Fruit fly (Drosophila melanogaster) whole organism, embryonic: ENCODE data around the gene Atf3.
A peak's percentile ranks its signal among the peaks of the same experiment; 100 is the strongest.

Experiments
- Ada2b ChIP-seq: fragments of 200-800 bp; sonication (Bioruptor generic); IDR thresholded peaks from 2 replicates; pipeline ENCODE4 v1.3.6; 2022; ENCODE audit warnings: missing biosample characterization, missing genetic modification characterization
- Adf1 ChIP-seq: fragments of 200-800 bp; sonication (Bioruptor generic); IDR thresholded peaks from 2 replicates; pipeline ENCODE4 v1.3.6; 2022; ENCODE audit warnings: missing biosample characterization, missing genetic modification characterization
- Atf3 ChIP-seq: fragments of 200-800 bp; sonication (Bioruptor generic); optimal IDR thresholded peaks from 3 replicates; lab custom pipeline; 2016; ENCODE audit warnings: missing biosample characterization, missing genetic modification characterization
- Atf6 ChIP-seq: fragments of 200-800 bp; sonication (Bioruptor generic); IDR thresholded peaks from 2 replicates; pipeline ENCODE4 v1.3.6; 2022; ENCODE audit warnings: missing biosample characterization, missing genetic modification characterization
- CG10543 ChIP-seq: fragments of 200-800 bp; sonication (Bioruptor generic); optimal IDR thresholded peaks from 3 replicates; lab custom pipeline; 2017; ENCODE audit warnings: missing biosample characterization, mild to moderate bottlenecking, missing genetic modification characterization, moderate library complexity
- CG11504 ChIP-seq: fragments of 200-800 bp; sonication (Bioruptor generic); optimal IDR thresholded peaks from 3 replicates; lab custom pipeline; 2019; ENCODE audit warnings: missing biosample characterization, mild to moderate bottlenecking, missing genetic modification characterization, moderate library complexity
- CG1233 ChIP-seq: fragments of 200-800 bp; sonication (Bioruptor generic); optimal IDR thresholded peaks from 4 replicates; lab custom pipeline; 2018; ENCODE audit warnings: missing biosample characterization, mild to moderate bottlenecking, missing genetic modification characterization
- CG18262 ChIP-seq: fragments of 200-800 bp; optimal IDR thresholded peaks from 3 replicates; lab custom pipeline; 2019; ENCODE audit warnings: missing biosample characterization, mild to moderate bottlenecking, missing genetic modification characterization, moderate library complexity
- CG2678 ChIP-seq: fragments of 200-800 bp; sonication (Bioruptor generic); optimal IDR thresholded peaks from 3 replicates; lab custom pipeline; 2019; ENCODE audit warnings: missing biosample characterization, mild to moderate bottlenecking, missing genetic modification characterization, moderate library complexity
- CG2712 ChIP-seq: fragments of 200-800 bp; optimal IDR thresholded peaks from 3 replicates; lab custom pipeline; 2019; ENCODE audit warnings: missing biosample characterization, mild to moderate bottlenecking, missing genetic modification characterization, moderate library complexity
- CG30403 ChIP-seq: fragments of 200-800 bp; sonication (Bioruptor generic); optimal IDR thresholded peaks from 3 replicates; lab custom pipeline; 2016; ENCODE audit warnings: missing biosample characterization, missing genetic modification characterization
- CG7839 ChIP-seq: fragments of 200-800 bp; sonication (Bioruptor generic); optimal IDR thresholded peaks from 3 replicates; lab custom pipeline; 2018; ENCODE audit warnings: missing biosample characterization, mild to moderate bottlenecking, missing genetic modification characterization, moderate library complexity
- CG8290 ChIP-seq, 3 experiments: fragments of 200-800 bp; sonication (Bioruptor generic); optimal IDR thresholded peaks; 2 replicates each; lab custom pipeline; 2016 to 2019; ENCODE audit warnings: missing biosample characterization in 3 of 3, missing genetic modification characterization in 3 of 3, mild to moderate bottlenecking in 2 of 3, moderate library complexity in 1 of 3
- CG8924 ChIP-seq: fragments of 200-800 bp; optimal IDR thresholded peaks from 3 replicates; lab custom pipeline; 2019; ENCODE audit warnings: missing biosample characterization, mild to moderate bottlenecking, missing genetic modification characterization, moderate library complexity
- CG9727 ChIP-seq: fragments of 200-800 bp; sonication (Bioruptor generic); optimal IDR thresholded peaks from 3 replicates; lab custom pipeline; 2017; ENCODE audit warnings: missing biosample characterization, mild to moderate bottlenecking, missing genetic modification characterization
- CG9932 ChIP-seq: fragments of 200-800 bp; sonication (Bioruptor generic); IDR thresholded peaks from 2 replicates; pipeline ENCODE4 v1.3.6; 2022; ENCODE audit warnings: missing biosample characterization, missing genetic modification characterization
- D19A ChIP-seq: fragments of 200-800 bp; optimal IDR thresholded peaks from 3 replicates; lab custom pipeline; 2019; ENCODE audit warnings: missing biosample characterization, mild to moderate bottlenecking, missing genetic modification characterization, moderate library complexity
- Dip3 ChIP-seq: fragments of 200-800 bp; sonication (Bioruptor generic); optimal IDR thresholded peaks from 3 replicates; lab custom pipeline; 2016; ENCODE audit warnings: missing biosample characterization, missing genetic modification characterization
- Drgx ChIP-seq: fragments of 200-800 bp; sonication (Bioruptor generic); IDR thresholded peaks from 2 replicates; pipeline ENCODE4 v1.3.6; 2022; ENCODE audit warnings: missing biosample characterization, missing genetic modification characterization
- GATAe ChIP-seq: fragments of 200-800 bp; sonication (Bioruptor generic); conservative IDR thresholded peaks from 2 replicates; pipeline ENCODE4 v1.3.6; 2022; ENCODE audit warnings: missing biosample characterization, missing genetic modification characterization
- Hr78 ChIP-seq, 2 experiments: fragments of 200-800 bp in 1 of 2; fragments of >200 bp in 1 of 2; sonication (Bioruptor generic) in 1 of 2; optimal IDR thresholded peaks; 2 replicates each; lab custom pipeline; 2017 to 2019; ENCODE audit warnings: missing biosample characterization in 2 of 2, missing genetic modification characterization in 2 of 2, mild to moderate bottlenecking in 1 of 2, moderate library complexity in 1 of 2
- Nf-YC ChIP-seq: fragments of 200-800 bp; optimal IDR thresholded peaks from 3 replicates; lab custom pipeline; 2019; ENCODE audit warnings: missing biosample characterization, mild to moderate bottlenecking, missing genetic modification characterization, moderate library complexity
- Pdp1 ChIP-seq, 2 experiments: fragments of 200-800 bp; sonication (Bioruptor generic); optimal IDR thresholded peaks; 3 replicates each; lab custom pipeline; 2016; ENCODE audit warnings: missing biosample characterization in 2 of 2, missing genetic modification characterization in 2 of 2, mild to moderate bottlenecking in 1 of 2, moderate library complexity in 1 of 2
- Rfx ChIP-seq: fragments of 200-800 bp; sonication (Bioruptor generic); IDR thresholded peaks from 2 replicates; pipeline ENCODE4 v1.3.6; 2022; ENCODE audit warnings: missing biosample characterization, missing genetic modification characterization
- Sry-δ ChIP-seq: fragments of 200-800 bp; sonication (Bioruptor generic); optimal IDR thresholded peaks from 2 replicates; lab custom pipeline; 2016; ENCODE audit warnings: missing biosample characterization, missing genetic modification characterization
- abd-A ChIP-seq: fragments of 200-800 bp; sonication (Bioruptor generic); optimal IDR thresholded peaks from 3 replicates; lab custom pipeline; 2019; ENCODE audit warnings: missing biosample characterization, mild to moderate bottlenecking, missing genetic modification characterization, moderate library complexity
- ash1 ChIP-seq: fragments of 200-800 bp; sonication (Bioruptor generic); optimal IDR thresholded peaks from 2 replicates; lab custom pipeline; 2018; ENCODE audit warnings: missing biosample characterization, mild to moderate bottlenecking, missing genetic modification characterization
- cato ChIP-seq: fragments of 200-800 bp; sonication (Bioruptor generic); optimal IDR thresholded peaks from 2 replicates; lab custom pipeline; 2016; ENCODE audit warnings: missing biosample characterization, missing genetic modification characterization, borderline replicate concordance
- chinmo ChIP-seq: fragments of 200-800 bp; sonication (Bioruptor generic); IDR thresholded peaks from 4 replicates; pipeline ENCODE4 v1.3.6; 2022; ENCODE audit warnings: missing biosample characterization, missing genetic modification characterization; ENCODE audit not compliant: partially characterized antibody
- cwo ChIP-seq: fragments of 200-800 bp; sonication (Bioruptor generic); optimal IDR thresholded peaks from 3 replicates; lab custom pipeline; 2017; ENCODE audit warnings: missing biosample characterization, missing genetic modification characterization, mild to moderate bottlenecking, moderate library complexity, missing genetic modification reagents
- gcm ChIP-seq: fragments of 200-800 bp; sonication (Bioruptor generic); optimal IDR thresholded peaks from 2 replicates; lab custom pipeline; 2019; ENCODE audit warnings: missing biosample characterization, mild to moderate bottlenecking, missing genetic modification characterization, moderate library complexity
- grau ChIP-seq: fragments of 200-800 bp; optimal IDR thresholded peaks from 3 replicates; lab custom pipeline; 2019; ENCODE audit warnings: missing biosample characterization, mild to moderate bottlenecking, missing genetic modification characterization, moderate library complexity
- hkb ChIP-seq, 2 experiments: fragments of 200-800 bp in 1 of 2; fragments of >200 bp in 1 of 2; sonication (Bioruptor generic) in 1 of 2; IDR thresholded peaks in 1 of 2; optimal IDR thresholded peaks in 1 of 2; 2 replicates each; pipeline versions ENCODE4 v1.3.6 to Lab custom; 2017 to 2022; ENCODE audit warnings: missing biosample characterization in 1 of 2, missing genetic modification characterization in 1 of 2
- lab ChIP-seq: fragments of 200-800 bp; sonication (Bioruptor generic); optimal IDR thresholded peaks from 3 replicates; lab custom pipeline; 2017; ENCODE audit warnings: missing biosample characterization, missing genetic modification characterization, mild to moderate bottlenecking, moderate library complexity, missing genetic modification reagents
- lilli ChIP-seq: fragments of 200-800 bp; sonication (Bioruptor generic); optimal IDR thresholded peaks from 3 replicates; lab custom pipeline; 2016; ENCODE audit warnings: missing biosample characterization, missing genetic modification characterization
- lmd ChIP-seq: fragments of 200-800 bp; sonication (Bioruptor generic); IDR thresholded peaks from 2 replicates; pipeline ENCODE4 v1.3.6; 2022; ENCODE audit warnings: missing biosample characterization, missing genetic modification characterization
- phol ChIP-seq: fragments of 200-800 bp; sonication (Bioruptor generic); optimal IDR thresholded peaks from 3 replicates; lab custom pipeline; 2018; ENCODE audit warnings: missing biosample characterization, mild to moderate bottlenecking, missing genetic modification characterization, moderate library complexity
- row ChIP-seq: fragments of 200-800 bp; sonication (Bioruptor generic); IDR thresholded peaks from 3 replicates; pipeline ENCODE4 v1.3.6; 2022; ENCODE audit warnings: missing biosample characterization, missing genetic modification characterization
- sd ChIP-seq: fragments of 200-800 bp; sonication (Bioruptor generic); optimal IDR thresholded peaks from 3 replicates; lab custom pipeline; 2018; ENCODE audit warnings: missing biosample characterization, mild to moderate bottlenecking, missing genetic modification characterization, moderate library complexity
- sob ChIP-seq: fragments of 200-800 bp; sonication (Bioruptor generic); IDR thresholded peaks from 2 replicates; pipeline ENCODE4 v1.3.6; 2022; ENCODE audit warnings: missing biosample characterization, missing genetic modification characterization
- tio ChIP-seq: fragments of 200-800 bp; sonication (Bioruptor generic); optimal IDR thresholded peaks from 2 replicates; lab custom pipeline; 2017; ENCODE audit warnings: missing biosample characterization, missing genetic modification characterization, inconsistent platforms
- unpg ChIP-seq: fragments of 200-800 bp; sonication (Bioruptor generic); optimal IDR thresholded peaks from 3 replicates; lab custom pipeline; 2018; ENCODE audit warnings: missing biosample characterization, mild to moderate bottlenecking, missing genetic modification characterization, moderate library complexity
- vvl ChIP-seq: fragments of 200-800 bp; sonication (Bioruptor generic); IDR thresholded peaks from 2 replicates; pipeline ENCODE4 v1.3.6; 2022; ENCODE audit warnings: missing biosample characterization, missing genetic modification characterization
- zfh2 ChIP-seq: fragments of 200-800 bp; sonication (Bioruptor generic); optimal IDR thresholded peaks from 2 replicates; lab custom pipeline; 2016; ENCODE audit warnings: missing biosample characterization, missing genetic modification characterization

The Atf3 gene

dm6 chrX:1282433-1282832 lies 7.3 kb upstream of the Atf3 start (continued):
- TF ChIP-seq Adf1 (GFP tag; lab: Robert Waterston, UW) (peak; percentile 42), GATAe (GFP tag; lab: Robert Waterston, UW) (peak; percentile 35), CG10543 (GFP tag; lab: Kevin White, UChicago) (peak; percentile 26), cato (no peak), sd (tag; lab: Kevin White, UChicago) (peak; percentile 89)

dm6 chrX:1278825-1279643 lies 4.0 kb upstream of the Atf3 start:
- TF ChIP-seq Ada2b (GFP tag; lab: Robert Waterston, UW): 0 out of 2 replicates have a peak, but pooled peaks have one; percentile 29
- TF ChIP-seq CG18262 (tag; lab: Kevin White, UChicago): peak; percentile 32
- peak; percentile 3 for TF ChIP-seq phol
- TF ChIP-seq row (GFP tag; lab: Robert Waterston, UW): peak; percentile 55; the same call in 2 of the 3 replicates
- TF ChIP-seq zfh2: peak; percentile 15
- peak; percentile 40 for TF ChIP-seq CG9727
- 0 out of 2 replicates have a peak, but pooled peaks have one; percentile 16 for TF ChIP-seq Drgx (GFP tag; lab: Robert Waterston, UW)
- peak; percentile 29 for TF ChIP-seq lab (GFP tag; lab: Kevin White, UChicago)
- peak; percentile 15; the same call in 1 of the 2 replicates for TF ChIP-seq Atf6 (GFP tag; lab: Robert Waterston, UW)
- peak; percentile 48 for TF ChIP-seq CG11504
- TF ChIP-seq CG8924: no peak
- TF ChIP-seq CG8290 (GFP tag; optimal IDR thresholded peaks at IDR 0.05; lab: Kevin White, UChicago): no peak
- TF ChIP-seq CG8290 (tag; optimal IDR thresholded peaks at IDR 0.05; lab: Kevin White, UChicago): peak in 1 of 2 experiments; percentile 44
- no peak for TF ChIP-seq hkb (optimal IDR thresholded peaks at IDR 0.05; lab: Kevin White, UChicago)
- no peak for TF ChIP-seq hkb (GFP tag; IDR thresholded peaks at IDR 0.05; lab: Robert Waterston, UW)
- no peak for TF ChIP-seq gcm (GFP tag; lab: Kevin White, UChicago)
- TF ChIP-seq Sry-δ: no peak
- no peak for TF ChIP-seq CG1233 (GFP tag; lab: Kevin White, UChicago)
- TF ChIP-seq vvl (GFP tag; lab: Robert Waterston, UW): peak; percentile 41; the same call in 1 of the 2 replicates
- peak; percentile 19; the same call in 1 of the 2 replicates for TF ChIP-seq CG9932
- peak; percentile 11 for TF ChIP-seq Dip3 (GFP tag; lab: Kevin White, UChicago)
- TF ChIP-seq unpg (GFP tag; lab: Kevin White, UChicago): no peak
- peak; percentile 26 for TF ChIP-seq tio (GFP tag; lab: Kevin White, UChicago)
- no peak for TF ChIP-seq ash1 (GFP tag; lab: Kevin White, UChicago)
- TF ChIP-seq Rfx (GFP tag; lab: Robert Waterston, UW): peak; percentile 33; the same call in 1 of the 2 replicates
- TF ChIP-seq D19A (tag; lab: Kevin White, UChicago): peak; percentile 69
- peak; percentile 6 for TF ChIP-seq lilli (GFP tag; lab: Kevin White, UChicago)
- peak; percentile 49 for TF ChIP-seq CG2678 (tag; lab: Kevin White, UChicago)
- TF ChIP-seq sob (GFP tag; lab: Robert Waterston, UW): 0 out of 2 replicates have a peak, but pooled peaks have one; percentile 35
- TF ChIP-seq Hr78 (GFP tag; optimal IDR thresholded peaks at IDR 0.05; lab: Kevin White, UChicago): no peak
- TF ChIP-seq abd-A: peak; percentile 15
- peak; percentile 10 for TF ChIP-seq Nf-YC
- TF ChIP-seq Pdp1 (GFP tag; optimal IDR thresholded peaks at IDR 0.05; lab: Kevin White, UChicago): peak; percentile 1 to 16
- TF ChIP-seq grau (tag; lab: Kevin White, UChicago): peak; percentile 36
- TF ChIP-seq CG2712 (tag; lab: Kevin White, UChicago): peak; percentile 2
- peak; percentile 7 for TF ChIP-seq cwo
- peak; percentile 81; the same call in 1 of the 4 replicates for TF ChIP-seq chinmo (GFP tag; lab: Robert Waterston, UW)
- peak; percentile 39 for TF ChIP-seq CG7839 (tag; lab: Kevin White, UChicago)
- TF ChIP-seq Atf3 (GFP tag; lab: Kevin White, UChicago): peak; percentile 26
- TF ChIP-seq CG30403 (GFP tag; lab: Kevin White, UChicago): peak; percentile 9
- peak; percentile 29; the same call in 1 of the 2 replicates for TF ChIP-seq lmd
